Worm (Caenorhabditis elegans) whole organism, L4/young adult: ENCODE measurements around the gene F28C6.5.

Experiments
- W03F9.2 ChIP-seq: fragments of 150-350 bp; optimal IDR thresholded peaks from 2 replicates; lab custom pipeline; 2014; ENCODE audit warnings: missing biosample characterization, missing genetic modification characterization
- dao-5 ChIP-seq: sonication (generic microtip); optimal IDR thresholded peaks from 2 replicates; lab custom pipeline; 2016; ENCODE audit warnings: missing genotype, missing genetic modification characterization, moderate library complexity, missing compliant biosample characterization
- him-1 ChIP-seq: sonication (generic microtip); optimal IDR thresholded peaks from 2 replicates; lab custom pipeline; 2016; ENCODE audit warnings: missing genotype, missing genetic modification reagents, missing genetic modification characterization, missing compliant biosample characterization

F28C6.5 gene

DNA sequence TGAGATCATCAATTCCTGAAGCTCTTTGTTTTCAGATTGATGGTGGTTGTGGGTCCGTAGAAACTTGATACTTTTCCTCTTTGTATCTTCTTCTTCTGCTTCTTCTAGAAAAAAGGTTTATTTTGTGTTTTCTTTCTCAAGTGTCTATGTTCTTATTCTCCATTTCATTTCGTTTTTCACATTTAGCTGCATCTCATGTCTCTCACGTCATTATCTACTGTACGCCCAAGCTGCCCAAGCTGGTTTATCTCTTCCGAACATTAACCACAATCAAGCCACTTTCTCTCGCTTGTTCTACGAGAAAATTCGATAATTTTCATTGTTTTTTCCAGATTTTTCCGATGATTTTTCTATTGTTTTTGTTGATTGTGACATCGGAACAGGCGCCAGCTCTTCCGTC lies at the start of gene F28C6.5:
F28C6.5 (plus strand) TSS at position 301 of the 400 bp plus-strand sequence.
- TF ChIP-seq dao-5 (no peak), him-1 (tag; lab: Kevin White, UChicago) (no peak), W03F9.2 (no peak)

DNA sequence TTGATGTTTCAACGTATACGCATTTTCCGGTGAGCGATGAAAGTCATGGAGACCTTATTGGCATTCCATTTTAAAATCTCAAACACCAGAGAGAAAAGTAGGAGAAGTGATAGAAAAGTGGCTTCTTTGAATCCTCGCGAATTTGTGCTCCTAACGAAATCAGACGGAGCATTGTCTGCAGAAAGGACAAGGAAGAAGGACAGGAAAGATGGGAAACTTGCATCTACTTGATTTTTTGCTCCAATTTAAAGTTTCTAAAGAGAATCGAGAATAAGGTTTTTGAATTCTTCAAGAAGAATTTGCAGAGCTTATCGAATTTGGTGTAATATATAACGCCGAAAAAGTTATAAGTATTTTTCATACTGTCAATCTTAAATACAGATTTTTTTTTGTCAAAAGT lies 48.2 kb upstream of the F28C6.5 start:
- TF ChIP-seq W03F9.2 (no peak), him-1 (tag; lab: Kevin White, UChicago) (no peak), dao-5 (no peak)

DNA sequence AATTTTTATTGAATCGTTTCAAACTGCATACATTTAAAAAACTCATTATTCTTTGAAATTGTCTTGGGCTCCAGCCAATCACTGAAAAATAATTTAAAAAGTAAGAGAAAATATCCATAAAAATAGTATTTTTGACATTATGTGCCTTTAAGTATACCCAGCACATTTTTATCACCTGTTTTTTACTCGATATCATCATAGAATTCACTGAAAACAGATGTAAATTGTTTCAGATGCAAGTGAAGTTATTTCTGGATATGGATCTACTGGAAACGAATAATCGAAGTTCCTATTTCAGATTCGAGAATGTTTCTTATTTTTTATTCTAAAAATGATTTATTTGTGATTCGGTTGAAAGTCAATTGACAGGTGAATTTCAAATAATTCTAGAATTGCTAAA lies 44.7 kb upstream of the F28C6.5 start:
- TF ChIP-seq W03F9.2 (no peak), him-1 (tag; lab: Kevin White, UChicago) (no peak), dao-5 (no peak)

DNA sequence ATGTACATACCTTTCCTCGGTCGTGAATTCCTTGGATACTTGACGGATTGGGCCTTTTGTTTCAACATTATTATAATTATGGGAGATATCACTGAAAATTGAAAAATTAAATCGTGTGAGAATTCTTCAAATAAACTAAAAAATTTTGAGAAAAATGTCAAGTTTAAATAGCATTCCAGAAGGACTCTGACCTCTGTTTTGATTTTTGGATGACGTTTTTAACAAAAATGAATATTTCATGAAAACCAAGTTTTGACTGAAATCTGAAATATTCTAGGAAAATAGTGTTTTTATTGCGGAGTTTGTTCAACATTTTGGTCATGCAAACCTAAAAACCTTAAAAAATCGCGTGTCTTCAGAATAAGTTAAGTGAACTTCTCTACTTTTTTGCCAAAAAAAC lies 43.1 kb upstream of the F28C6.5 start, which contains the start of gene glb-27:
glb-27 (minus strand) TSS at position 101 of the 400 bp plus-strand sequence.
- TF ChIP-seq him-1 (tag; lab: Kevin White, UChicago): no peak
- TF ChIP-seq W03F9.2: no peak
- no peak for TF ChIP-seq dao-5

DNA sequence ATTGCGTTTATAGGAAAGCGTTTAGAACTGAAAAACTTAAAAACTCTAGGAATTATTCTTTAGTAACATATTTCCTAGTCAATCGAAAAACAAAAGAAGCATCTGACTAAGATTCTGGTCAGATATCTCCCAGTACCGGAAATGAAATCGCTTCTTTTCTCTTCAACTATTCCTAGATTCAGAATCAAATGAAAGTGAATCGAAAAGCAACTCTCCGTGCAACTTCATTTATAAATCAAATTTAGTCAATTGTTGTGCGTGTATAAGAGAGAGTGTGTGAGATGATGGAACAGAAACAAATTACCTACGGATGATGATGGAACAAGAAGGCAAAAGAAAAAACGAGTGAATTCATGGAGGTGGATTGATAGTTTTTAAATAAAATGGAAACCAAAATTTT lies 40.1 kb upstream of the F28C6.5 start:
- no peak for TF ChIP-seq dao-5
- TF ChIP-seq W03F9.2: no peak
- no peak for TF ChIP-seq him-1 (tag; lab: Kevin White, UChicago)

DNA sequence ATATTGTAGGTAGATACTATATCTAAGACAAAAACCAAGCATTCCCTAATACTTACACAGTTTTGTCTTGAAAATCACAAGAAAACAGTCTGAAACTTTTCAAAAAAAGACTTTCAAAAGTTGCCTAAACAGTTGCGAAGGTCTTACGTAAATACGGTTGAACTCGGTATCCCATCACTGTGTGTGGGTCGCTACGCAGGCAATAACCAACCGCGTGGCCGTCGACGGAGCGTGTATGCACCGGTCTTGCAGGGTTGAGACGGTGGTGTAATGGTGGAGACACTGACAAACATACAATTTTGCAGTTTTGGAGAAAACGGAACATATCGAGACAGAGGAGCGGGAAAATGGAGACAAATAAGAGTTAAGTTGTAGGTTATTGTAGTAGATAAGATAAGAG lies 38.1 kb upstream of the F28C6.5 start, which contains the start of gene iff-2:
iff-2 (minus strand) TSS at position 141 of the 400 bp plus-strand sequence.
- TF ChIP-seq W03F9.2 (peak; percentile 97), dao-5 (peak; percentile 77), him-1 (tag; lab: Kevin White, UChicago) (peak; percentile 97)

DNA sequence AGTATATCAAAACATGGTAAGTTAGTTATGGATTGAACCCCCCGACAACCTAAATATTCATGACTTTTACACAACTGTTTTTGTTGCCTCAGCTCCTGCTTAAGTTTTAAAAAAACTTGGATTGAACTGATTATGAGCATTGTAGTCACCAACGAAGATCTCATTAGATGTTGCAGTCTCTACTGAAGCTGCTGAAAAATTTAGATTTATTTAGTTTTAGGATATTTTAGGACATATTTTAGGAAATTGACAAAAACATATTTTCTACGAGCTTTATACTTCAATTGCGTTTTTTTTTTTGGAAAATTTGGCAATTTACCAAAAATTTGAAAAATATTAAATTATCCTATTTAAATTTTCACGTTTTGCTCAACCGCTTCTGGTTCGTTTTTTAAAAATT lies 37.3 kb upstream of the F28C6.5 start, which contains the start of gene F54C9.14:
F54C9.14 (plus strand) TSS at position 301 of the 400 bp plus-strand sequence.
- TF ChIP-seq dao-5 (no peak), W03F9.2 (no peak)

DNA sequence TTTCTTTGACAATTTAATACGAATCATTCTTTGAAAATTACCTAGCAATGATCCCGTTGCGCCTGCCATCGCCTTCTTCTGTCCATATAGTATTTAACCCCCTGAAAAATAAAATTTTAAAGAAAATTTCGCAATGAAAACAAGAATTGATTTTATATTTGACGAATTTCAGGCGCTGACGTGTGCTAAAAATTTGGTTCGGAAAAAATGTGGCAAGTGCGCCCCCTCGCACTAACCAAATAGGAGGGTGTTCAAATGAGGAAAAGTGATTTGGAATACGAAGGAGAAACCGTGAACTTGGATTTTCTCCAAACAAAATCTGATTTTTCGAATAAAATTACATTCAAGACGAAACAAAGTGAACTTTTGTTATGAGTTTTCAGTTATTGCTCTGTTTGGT lies 33.3 kb upstream of the F28C6.5 start, which contains the start of gene stc-1:
stc-1 (minus strand) TSS at position 101 of the 400 bp plus-strand sequence.
- TF ChIP-seq W03F9.2: no peak
- no peak for TF ChIP-seq dao-5
- no peak for TF ChIP-seq him-1 (tag; lab: Kevin White, UChicago)

DNA sequence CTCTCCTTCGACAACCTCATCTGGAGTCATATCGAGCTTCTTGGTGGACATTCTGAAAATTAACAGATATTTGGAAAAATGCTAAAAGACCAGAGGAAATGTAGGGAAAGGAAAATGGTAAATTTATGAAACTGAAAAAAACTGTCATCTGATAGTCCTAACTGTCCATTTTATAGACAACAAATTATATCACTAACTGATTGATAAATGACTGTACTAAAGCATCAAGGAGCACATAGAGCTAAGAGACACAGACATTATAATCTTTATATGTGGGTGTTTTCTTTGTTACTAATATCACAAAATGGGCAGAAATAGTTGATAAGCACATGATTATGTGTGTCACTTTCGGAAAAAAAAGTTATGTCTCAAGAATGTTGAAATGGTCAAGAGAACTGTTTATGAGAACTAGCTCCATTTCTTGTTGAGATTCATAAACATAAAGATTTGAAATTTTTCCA lies 32.5 kb upstream of the F28C6.5 start, which contains the start of gene F54C9.3:
F54C9.3 (minus strand) TSS at position 51 of the 461 bp plus-strand sequence.
- TF ChIP-seq W03F9.2 (no peak), him-1 (tag; lab: Kevin White, UChicago) (no peak), dao-5 (no peak)

DNA sequence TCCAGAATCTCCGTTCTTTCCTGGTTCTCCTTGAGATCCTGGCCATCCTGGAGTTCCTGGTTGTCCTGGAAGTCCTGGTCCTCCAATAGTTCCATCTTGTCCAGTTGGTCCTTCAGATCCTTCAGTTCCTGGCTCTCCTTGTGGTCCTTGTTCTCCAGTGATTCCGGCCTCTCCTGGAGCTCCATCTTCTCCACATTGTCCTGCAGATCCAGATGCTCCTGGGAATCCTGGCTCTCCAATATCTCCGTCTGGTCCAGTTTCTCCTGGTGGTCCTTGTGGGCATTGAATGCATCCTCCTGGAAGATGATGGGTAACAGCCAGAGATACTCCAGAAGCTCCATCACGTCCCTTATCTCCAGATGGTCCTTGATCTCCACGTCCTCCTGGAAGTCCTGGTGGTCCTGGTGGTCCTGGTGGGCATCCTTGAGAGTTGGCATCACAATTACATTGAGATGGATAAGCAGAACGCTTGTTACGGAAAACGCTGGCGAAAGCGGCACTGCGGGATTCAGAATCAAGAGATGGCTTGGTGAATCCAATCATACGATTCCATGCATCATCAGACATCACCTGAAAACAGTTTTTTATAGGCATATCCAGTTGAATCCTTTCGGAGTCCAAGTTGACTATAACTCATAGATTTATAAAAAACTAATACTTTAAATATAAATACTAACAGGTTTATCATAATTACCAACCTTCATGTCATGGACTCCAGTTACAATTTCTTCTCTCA lies 30.9 kb upstream of the F28C6.5 start:
- no peak for TF ChIP-seq W03F9.2
- no peak for TF ChIP-seq dao-5
- no peak for TF ChIP-seq him-1 (tag; lab: Kevin White, UChicago)

DNA sequence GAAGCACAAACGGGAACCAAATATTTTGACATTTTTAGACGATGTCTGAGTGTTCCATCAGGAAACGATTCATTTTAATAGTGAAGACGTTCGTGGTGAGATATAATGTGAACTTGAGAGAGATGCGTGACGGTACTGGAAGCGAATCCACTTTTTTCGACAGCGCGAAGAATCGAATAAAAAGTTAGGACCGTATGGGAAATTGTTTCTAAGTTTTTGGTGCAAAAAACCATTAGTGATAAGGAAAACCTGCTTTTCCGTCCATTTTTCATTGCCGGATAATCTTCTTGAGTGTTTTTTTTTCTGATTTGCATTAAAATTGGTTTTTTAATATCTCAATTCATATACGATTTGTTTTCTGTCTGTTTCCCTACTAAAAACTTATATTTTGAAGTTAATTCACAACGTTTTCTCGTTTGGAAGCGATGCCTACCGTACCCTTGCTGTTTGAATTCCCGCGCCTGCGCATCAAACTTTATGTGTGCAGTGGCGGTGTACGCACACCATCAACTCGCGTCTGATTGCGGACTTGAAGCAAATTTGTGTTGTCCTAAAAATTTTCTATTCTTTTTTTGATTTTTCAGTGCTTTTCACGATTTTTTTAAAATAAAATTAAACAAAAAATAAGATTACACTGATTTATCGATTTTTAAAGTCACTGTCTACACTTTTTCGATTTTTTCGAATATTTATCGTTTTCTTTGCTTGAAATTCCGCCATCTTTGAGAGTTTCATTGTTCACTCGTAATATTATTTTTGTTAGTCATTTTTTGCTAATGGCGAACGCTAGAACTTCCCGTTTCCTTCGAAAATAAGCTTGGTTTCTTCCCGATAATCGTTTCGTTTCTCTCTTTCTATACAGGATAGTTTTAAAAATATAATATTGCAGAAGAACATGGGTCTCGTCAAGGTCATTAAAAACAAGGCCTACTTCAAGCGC lies 30.0 kb upstream of the F28C6.5 start, which contains the start of the genes col-38 and rpl-5:
col-38 (minus strand) TSS at position 51 of the 940 bp plus-strand sequence.
rpl-5 (plus strand) TSS at position 890 of the 940 bp plus-strand sequence.
- TF ChIP-seq W03F9.2 (peak; percentile 97), dao-5 (no peak), him-1 (tag; lab: Kevin White, UChicago) (peak; percentile 1)

DNA sequence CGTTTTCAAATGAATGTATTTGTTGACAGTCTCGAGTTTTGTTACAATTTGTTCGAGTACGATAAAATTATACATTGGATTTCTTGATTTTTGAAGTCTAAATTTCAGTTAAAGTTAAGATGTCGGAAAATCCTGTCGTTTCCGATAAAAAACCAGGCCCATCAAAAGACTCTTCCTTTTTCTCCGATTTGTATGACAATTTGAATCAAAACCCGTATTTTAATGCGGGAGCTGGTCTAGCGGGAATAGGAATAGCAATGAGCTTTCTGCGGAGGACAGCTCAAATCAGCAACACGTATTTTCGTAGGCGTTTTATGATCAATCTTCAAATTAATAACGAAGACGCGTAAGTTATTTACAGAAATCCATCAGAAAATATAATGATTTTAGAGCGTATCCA lies 28.3 kb upstream of the F28C6.5 start, which contains the start of gene bcs-1:
bcs-1 (plus strand) TSS at position 109 of the 400 bp plus-strand sequence.
- no peak for TF ChIP-seq dao-5
- TF ChIP-seq W03F9.2: no peak
- TF ChIP-seq him-1 (tag; lab: Kevin White, UChicago): no peak

DNA sequence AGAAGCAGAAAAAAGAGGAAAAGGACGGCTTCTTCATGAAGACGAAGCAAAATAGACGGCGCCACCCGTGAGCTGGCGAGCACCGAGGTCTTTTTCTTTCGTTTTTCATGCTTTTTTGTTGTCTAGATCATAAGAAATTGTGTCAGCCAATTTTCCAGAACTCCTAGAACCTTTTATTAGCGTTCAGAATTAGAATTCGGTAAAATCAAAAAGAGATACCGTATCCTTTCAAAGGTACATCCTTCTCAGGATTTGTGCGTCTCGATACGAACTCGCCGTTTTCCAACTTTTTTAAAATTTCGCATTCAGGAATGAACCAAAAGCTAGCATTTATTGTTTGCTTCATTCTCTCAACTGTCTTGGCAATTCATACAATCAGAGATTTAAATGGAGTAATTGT lies 26.3 kb upstream of the F28C6.5 start, which contains the start of gene F54C9.7:
F54C9.7 (plus strand) TSS at position 301 of the 400 bp plus-strand sequence.
- TF ChIP-seq dao-5 (no peak), W03F9.2 (no peak)

DNA sequence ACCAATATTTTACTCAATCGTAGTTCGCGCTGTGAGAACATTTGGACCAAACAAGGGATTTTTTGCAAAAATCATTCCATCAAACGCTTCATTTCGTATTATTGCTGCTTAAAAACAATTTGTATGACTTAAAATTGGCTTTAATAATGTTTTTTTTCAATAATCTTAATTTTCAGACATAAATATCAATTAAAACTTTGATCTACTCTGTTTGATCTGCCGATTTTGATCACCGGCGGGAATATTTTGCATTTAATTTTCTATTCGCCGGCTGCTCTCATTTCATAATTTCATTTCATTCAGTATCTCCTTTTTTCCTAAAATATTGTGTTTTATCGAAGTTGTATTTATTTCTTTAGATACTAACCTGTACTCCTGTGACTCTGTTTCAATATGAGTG lies 24.1 kb upstream of the F28C6.5 start, which contains the start of gene puf-5:
puf-5 (plus strand) TSS at position 358 of the 400 bp plus-strand sequence.
- TF ChIP-seq dao-5: no peak
- TF ChIP-seq him-1 (tag; lab: Kevin White, UChicago): no peak
- no peak for TF ChIP-seq W03F9.2
